Worm (Caenorhabditis elegans) whole organism, L1 larva: ENCODE data around the gene tag-340.

ENCODE experiments used
- C04F5.9 ChIP-seq: sonication (generic microtip); optimal IDR thresholded peaks from 2 replicates; lab custom pipeline; 2016; ENCODE audit warnings: missing genetic modification characterization, missing compliant biosample characterization
- C34B4.2 ChIP-seq: sonication (generic microtip); optimal IDR thresholded peaks from 2 replicates; lab custom pipeline; 2017; ENCODE audit warnings: mild to moderate bottlenecking, missing genetic modification characterization, missing compliant biosample characterization
- F16B12.6 ChIP-seq: fragments of 150-350 bp; optimal IDR thresholded peaks from 2 replicates; lab custom pipeline; 2014; ENCODE audit warnings: missing biosample characterization, missing genetic modification characterization
- aha-1 ChIP-seq: fragments of 150-350 bp; optimal IDR thresholded peaks from 2 replicates; lab custom pipeline; 2014; ENCODE audit warnings: missing biosample characterization, missing genetic modification characterization
- ceh-8 ChIP-seq: fragments of 200-800 bp; sonication (Bioruptor generic); optimal IDR thresholded peaks from 2 replicates; lab custom pipeline; 2018; ENCODE audit warnings: mild to moderate bottlenecking, missing genetic modification characterization, moderate library complexity, missing compliant biosample characterization
- ceh-88 ChIP-seq: fragments of 200-800 bp; sonication (Bioruptor generic); IDR thresholded peaks from 2 replicates; pipeline ENCODE4 v1.3.6; 2022; ENCODE audit warnings: missing genetic modification characterization, missing compliant biosample characterization
- ceh-90 ChIP-seq: sonication (generic microtip); optimal IDR thresholded peaks from 2 replicates; lab custom pipeline; 2016; ENCODE audit warnings: missing genetic modification characterization, missing compliant biosample characterization
- dpl-1 ChIP-seq, 3 experiments: fragments of 150-350 bp in 2 of 3; sonication (generic microtip) in 1 of 3; optimal IDR thresholded peaks; 2 replicates each; lab custom pipeline; 2014 to 2017; ENCODE audit warnings: missing biosample characterization in 3 of 3, missing genetic modification characterization in 3 of 3, missing genetic modification reagents in 3 of 3
- egl-27 ChIP-seq, 2 experiments: fragments of 150-350 bp in 1 of 2; sonication (generic microtip); optimal IDR thresholded peaks; 3 replicates each; lab custom pipeline; 2017 to 2018; ENCODE audit warnings: missing biosample characterization in 2 of 2, missing genetic modification characterization in 2 of 2, missing genetic modification reagents in 2 of 2
- ets-5 ChIP-seq: fragments of 200-800 bp; sonication (Bioruptor generic); IDR thresholded peaks from 2 replicates; pipeline ENCODE4 v1.3.6; 2022; ENCODE audit warnings: missing genetic modification characterization, missing compliant biosample characterization
- fkh-8 ChIP-seq: sonication (generic microtip); optimal IDR thresholded peaks from 2 replicates; lab custom pipeline; 2016; ENCODE audit warnings: mild to moderate bottlenecking, missing genetic modification characterization, missing compliant biosample characterization
- fos-1 ChIP-seq: fragments of 150-350 bp; optimal IDR thresholded peaks from 2 replicates; lab custom pipeline; 2014; ENCODE audit warnings: missing biosample characterization, missing genetic modification characterization
- grh-1 ChIP-seq: fragments of 200-800 bp; sonication (Bioruptor generic); IDR thresholded peaks from 2 replicates; pipeline ENCODE4 v1.3.6; 2022; ENCODE audit warnings: missing genetic modification reagents, missing genetic modification characterization, missing compliant biosample characterization
- hlh-4 ChIP-seq: sonication (generic microtip); optimal IDR thresholded peaks from 2 replicates; lab custom pipeline; 2016; ENCODE audit warnings: mild to moderate bottlenecking, missing genetic modification characterization, missing compliant biosample characterization
- hpl-2 ChIP-seq: fragments of 150-350 bp; optimal IDR thresholded peaks from 2 replicates; lab custom pipeline; 2014; ENCODE audit warnings: missing biosample characterization, missing genetic modification reagents, missing genetic modification characterization
- irx-1 ChIP-seq: sonication (generic microtip); optimal IDR thresholded peaks from 2 replicates; lab custom pipeline; 2016; ENCODE audit warnings: missing genetic modification characterization, missing compliant biosample characterization
- isw-1 ChIP-seq: fragments of 200-800 bp; sonication (Bioruptor generic); IDR thresholded peaks from 2 replicates; pipeline ENCODE4 v1.3.6; 2022; ENCODE audit warnings: missing genetic modification characterization, missing compliant biosample characterization
- jun-1 ChIP-seq: fragments of 150-350 bp; optimal IDR thresholded peaks from 2 replicates; lab custom pipeline; 2014; ENCODE audit warnings: missing biosample characterization, missing genetic modification reagents, missing genetic modification characterization
- lin-14 ChIP-seq: fragments of 200-800 bp; sonication (Bioruptor generic); optimal IDR thresholded peaks from 2 replicates; lab custom pipeline; 2018; ENCODE audit warnings: mild to moderate bottlenecking, missing genetic modification characterization, moderate library complexity, missing compliant biosample characterization
- lin-15B ChIP-seq: fragments of 150-350 bp; sonication (generic microtip); optimal IDR thresholded peaks from 3 replicates; lab custom pipeline; 2014; ENCODE audit warnings: missing biosample characterization, missing genetic modification characterization
- lin-35 ChIP-seq, 2 experiments: fragments of 150-350 bp; optimal IDR thresholded peaks; 2 replicates each; lab custom pipeline; 2014; ENCODE audit warnings: missing biosample characterization in 2 of 2, missing genetic modification characterization in 2 of 2, missing genetic modification reagents in 2 of 2
- lir-3 ChIP-seq: sonication (generic microtip); optimal IDR thresholded peaks from 2 replicates; lab custom pipeline; 2016; ENCODE audit warnings: mild to moderate bottlenecking, missing genetic modification characterization, moderate library complexity, missing compliant biosample characterization; ENCODE audit not compliant: poor library complexity
- mdl-1 ChIP-seq, 2 experiments: fragments of 150-350 bp; optimal IDR thresholded peaks; 2 replicates each; lab custom pipeline; 2014 to 2017; ENCODE audit warnings: missing biosample characterization in 2 of 2, missing genetic modification characterization in 2 of 2, inconsistent platforms in 1 of 2
- mef-2 ChIP-seq: fragments of 150-350 bp; optimal IDR thresholded peaks from 2 replicates; lab custom pipeline; 2014; ENCODE audit warnings: missing biosample characterization, missing genetic modification characterization
- nhr-11 ChIP-seq: fragments of 150-350 bp; optimal IDR thresholded peaks from 2 replicates; lab custom pipeline; 2014; ENCODE audit warnings: missing biosample characterization, missing genetic modification characterization
- nhr-12 ChIP-seq: sonication (generic microtip); optimal IDR thresholded peaks from 2 replicates; lab custom pipeline; 2017; ENCODE audit warnings: missing biosample characterization, missing genetic modification characterization
- nhr-19 ChIP-seq: fragments of 200-800 bp; sonication (Bioruptor generic); conservative IDR thresholded peaks from 2 replicates; pipeline ENCODE4 v1.3.6; 2022; ENCODE audit warnings: missing genetic modification characterization, missing compliant biosample characterization
- nhr-28 ChIP-seq: fragments of 150-350 bp; optimal IDR thresholded peaks from 2 replicates; lab custom pipeline; 2014; ENCODE audit warnings: missing biosample characterization, missing genetic modification characterization
- nhr-47 ChIP-seq: sonication (generic microtip); optimal IDR thresholded peaks from 2 replicates; lab custom pipeline; 2016; ENCODE audit warnings: mild to moderate bottlenecking, missing genetic modification characterization, moderate library complexity, missing compliant biosample characterization
- nhr-71 ChIP-seq: sonication (generic microtip); optimal IDR thresholded peaks from 2 replicates; lab custom pipeline; 2016; ENCODE audit warnings: mild to moderate bottlenecking, missing genetic modification characterization, moderate library complexity, missing compliant biosample characterization
- nhr-84 ChIP-seq: sonication (generic microtip); optimal IDR thresholded peaks from 2 replicates; lab custom pipeline; 2017; ENCODE audit warnings: missing biosample characterization, missing genetic modification characterization
- nhr-90 ChIP-seq: sonication (generic microtip); optimal IDR thresholded peaks from 2 replicates; lab custom pipeline; 2016; ENCODE audit warnings: mild to moderate bottlenecking, missing genetic modification characterization, missing compliant biosample characterization; ENCODE audit not compliant: poor library complexity
- skn-1 ChIP-seq: fragments of 150-350 bp; optimal IDR thresholded peaks from 2 replicates; lab custom pipeline; 2014; ENCODE audit warnings: missing biosample characterization, missing genetic modification characterization
- snpc-4 ChIP-seq: fragments of 150-350 bp; optimal IDR thresholded peaks from 2 replicates; lab custom pipeline; 2014; ENCODE audit warnings: missing biosample characterization, missing genetic modification characterization
- sptf-1 ChIP-seq: fragments of 150-350 bp; optimal IDR thresholded peaks from 2 replicates; lab custom pipeline; 2014; ENCODE audit warnings: missing biosample characterization, missing genetic modification characterization
- sup-37 ChIP-seq: fragments of 200-800 bp; sonication (Bioruptor generic); optimal IDR thresholded peaks from 2 replicates; lab custom pipeline; 2018; ENCODE audit warnings: mild to moderate bottlenecking, missing genetic modification characterization, missing compliant biosample characterization
- swsn-7 ChIP-seq: sonication (generic microtip); optimal IDR thresholded peaks from 2 replicates; lab custom pipeline; 2016; ENCODE audit warnings: missing genetic modification characterization, missing compliant biosample characterization
- unc-130 ChIP-seq: fragments of 150-350 bp; optimal IDR thresholded peaks from 2 replicates; lab custom pipeline; 2017; ENCODE audit warnings: missing biosample characterization, missing genetic modification characterization, inconsistent platforms
- unc-86 ChIP-seq: sonication (generic microtip); optimal IDR thresholded peaks from 2 replicates; lab custom pipeline; 2016; ENCODE audit warnings: missing genetic modification characterization, missing compliant biosample characterization
- vab-15 ChIP-seq: sonication (generic microtip); optimal IDR thresholded peaks from 2 replicates; lab custom pipeline; 2017; ENCODE audit warnings: missing genotype, mild to moderate bottlenecking, missing genetic modification characterization, missing compliant biosample characterization
- xbp-1 ChIP-seq: sonication (generic microtip); optimal IDR thresholded peaks from 2 replicates; lab custom pipeline; 2016; ENCODE audit warnings: missing genetic modification characterization, missing compliant biosample characterization
- zag-1 ChIP-seq: fragments of 150-350 bp; optimal IDR thresholded peaks from 2 replicates; lab custom pipeline; 2014; ENCODE audit warnings: missing biosample characterization, missing genetic modification characterization

tag-340 gene

DNA sequence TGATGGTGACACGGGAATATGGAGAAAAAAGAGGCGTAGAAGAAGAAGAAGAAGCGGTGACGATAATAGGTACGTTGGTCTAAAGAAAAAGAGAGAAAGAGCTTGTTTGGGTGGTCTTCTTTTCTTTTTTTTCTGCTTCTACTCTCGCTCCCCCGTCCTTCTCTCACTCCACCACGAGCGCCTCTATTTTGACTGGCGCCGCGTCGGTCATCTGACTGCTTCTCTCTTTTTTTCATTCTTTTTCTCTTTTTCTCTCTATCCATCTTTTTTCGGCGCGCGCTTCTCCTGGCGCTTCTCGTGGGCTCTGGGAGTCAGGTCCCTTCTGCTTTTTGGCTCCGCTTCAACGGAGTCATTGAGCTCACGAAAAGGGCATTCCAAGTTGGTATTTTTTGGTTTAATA is 50.0 kb downstream of the tag-340 start (continued):
- TF ChIP-seq mef-2 (tag; lab: Kevin White, UChicago) (no peak), lin-35 (GFP tag; optimal IDR thresholded peaks at IDR 0.05; lab: Kevin White, UChicago) (peak; percentile 36 to 56), isw-1 (GFP tag; lab: Robert Waterston, UW) (peak; percentile 29), snpc-4 (tag; lab: Kevin White, UChicago) (peak; percentile 15), irx-1 (tag; lab: Kevin White, UChicago) (no peak), mdl-1 (tag; optimal IDR thresholded peaks at IDR 0.05; lab: Kevin White, UChicago) (peak in 1 of 2 experiments; percentile 19), aha-1 (tag; lab: Kevin White, UChicago) (no peak), F16B12.6 (no peak), C04F5.9 (no peak), hpl-2 (GFP tag; lab: Kevin White, UChicago) (no peak), hlh-4 (tag; lab: Kevin White, UChicago) (no peak), nhr-47 (peak; percentile 47), unc-130 (tag; lab: Kevin White, UChicago) (no peak), C34B4.2 (tag; lab: Kevin White, UChicago) (no peak), ceh-90 (no peak), swsn-7 (tag; lab: Kevin White, UChicago) (peak; percentile 44), jun-1 (tag; lab: Kevin White, UChicago) (no peak), vab-15 (tag; lab: Kevin White, UChicago) (no peak), nhr-90 (tag; lab: Kevin White, UChicago) (no peak), dpl-1 (GFP tag; optimal IDR thresholded peaks at IDR 0.05; lab: Kevin White, UChicago) (peak; percentile 5 to 34 (median 31)), ceh-8 (no peak), skn-1 (tag; lab: Kevin White, UChicago) (no peak), fos-1 (no peak), ets-5 (GFP tag; lab: Robert Waterston, UW) (no peak), sptf-1 (tag; lab: Kevin White, UChicago) (no peak), nhr-11 (no peak), nhr-28 (tag; lab: Kevin White, UChicago) (no peak), sup-37 (GFP tag; lab: Kevin White, UChicago) (no peak), zag-1 (tag; lab: Kevin White, UChicago) (no peak), xbp-1 (tag; lab: Kevin White, UChicago) (peak; percentile 16), nhr-19 (GFP tag; lab: Robert Waterston, UW) (no peak), lin-14 (GFP tag; lab: Kevin White, UChicago) (peak; percentile 89)
- TF ChIP-seq, all 84 proteins: peak for 21

DNA sequence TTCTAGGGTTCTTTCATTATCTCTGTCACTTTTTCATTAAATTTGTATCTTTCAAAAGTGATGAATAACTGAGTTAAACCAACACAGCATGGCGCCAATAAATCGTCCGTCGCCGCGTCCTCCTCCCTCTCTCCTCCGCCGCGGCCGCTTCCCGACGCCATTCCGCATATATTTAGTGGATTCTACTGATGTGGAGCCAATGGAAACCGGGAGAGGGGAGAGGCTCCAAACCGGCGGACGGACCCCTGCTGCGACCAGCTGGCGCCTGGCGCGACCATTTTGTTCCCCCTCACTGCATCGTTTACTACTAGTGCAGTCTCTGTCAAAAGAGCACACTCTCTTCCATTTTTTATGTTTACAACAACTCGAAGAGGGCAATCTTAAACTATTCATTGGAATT is 50.9 kb downstream of the tag-340 start:
- TF ChIP-seq ceh-8: no peak
- TF ChIP-seq nhr-11: no peak
- TF ChIP-seq sup-37 (GFP tag; lab: Kevin White, UChicago): no peak
- no peak for TF ChIP-seq lin-15B (tag; lab: Kevin White, UChicago)
- no peak for TF ChIP-seq nhr-12
- no peak for TF ChIP-seq skn-1 (tag; lab: Kevin White, UChicago)
- TF ChIP-seq unc-86 (tag; lab: Kevin White, UChicago): no peak
- TF ChIP-seq nhr-84: no peak
- no peak for TF ChIP-seq nhr-71 (tag; lab: Kevin White, UChicago)
- no peak for TF ChIP-seq lin-35 (GFP tag; optimal IDR thresholded peaks at IDR 0.05; lab: Kevin White, UChicago)
- TF ChIP-seq lir-3 (tag; lab: Kevin White, UChicago): no peak
- TF ChIP-seq F16B12.6: no peak
- TF ChIP-seq fkh-8 (tag; lab: Kevin White, UChicago): no peak
- TF ChIP-seq ceh-88 (GFP tag; lab: Robert Waterston, UW): no peak
- no peak for TF ChIP-seq egl-27 (tag; optimal IDR thresholded peaks at IDR 0.05; lab: Kevin White, UChicago)
- no peak for TF ChIP-seq dpl-1 (GFP tag; optimal IDR thresholded peaks at IDR 0.05; lab: Kevin White, UChicago)
- no peak for TF ChIP-seq grh-1
